Worm (Caenorhabditis elegans): ENCODE data around the gene Y5H2A.4.

Gene Y5H2A.4

ce11 chrV:2238012-2238411 is 36.1 kb downstream of the Y5H2A.4 start:
- TF ChIP-seq aly-1 (tag; optimal IDR thresholded peaks at IDR 0.05) (no peak), ceh-13 (GFP tag; optimal IDR thresholded peaks at IDR 0.05) (no peak), tra-4 (tag; optimal IDR thresholded peaks at IDR 0.05) (no peak), tbx-37 (GFP tag; conservative IDR thresholded peaks at IDR 0.05) (no peak), B0310.2 (tag; optimal IDR thresholded peaks at IDR 0.05) (no peak), hnd-1 (tag; optimal IDR thresholded peaks at IDR 0.05) (no peak), hmbx-1 (tag; optimal IDR thresholded peaks at IDR 0.05) (no peak), pes-1 (GFP tag; IDR thresholded peaks at IDR 0.05) (no peak), ama-1 (optimal IDR thresholded peaks at IDR 0.05) (no peak), flt-1 (GFP tag; IDR thresholded peaks at IDR 0.05) (no peak), ets-7 (tag; optimal IDR thresholded peaks at IDR 0.05) (no peak), sea-1 (GFP tag; conservative IDR thresholded peaks at IDR 0.05) (no peak), hmg-4 (GFP tag; optimal IDR thresholded peaks at IDR 0.05) (no peak), F13C5.2 (tag; optimal IDR thresholded peaks at IDR 0.05) (no peak), tbx-11 (GFP tag; IDR thresholded peaks at IDR 0.05) (no peak), scrt-1 (GFP tag; IDR thresholded peaks at IDR 0.05) (no peak), ceh-36 (tag; optimal IDR thresholded peaks at IDR 0.05) (no peak)

- TF ChIP-seq hnd-1 (tag; optimal IDR thresholded peaks at IDR 0.05) (no peak), ceh-13 (GFP tag; optimal IDR thresholded peaks at IDR 0.05) (no peak), flt-1 (GFP tag; IDR thresholded peaks at IDR 0.05) (no peak), B0310.2 (tag; optimal IDR thresholded peaks at IDR 0.05) (no peak), scrt-1 (GFP tag; IDR thresholded peaks at IDR 0.05) (no peak), aly-1 (tag; optimal IDR thresholded peaks at IDR 0.05) (no peak), tbx-11 (GFP tag; IDR thresholded peaks at IDR 0.05) (no peak), hmg-4 (GFP tag; optimal IDR thresholded peaks at IDR 0.05) (no peak), F13C5.2 (tag; optimal IDR thresholded peaks at IDR 0.05) (no peak), ets-7 (tag; optimal IDR thresholded peaks at IDR 0.05) (no peak), ceh-36 (tag; optimal IDR thresholded peaks at IDR 0.05) (no peak), sea-1 (GFP tag; conservative IDR thresholded peaks at IDR 0.05) (no peak), hmbx-1 (tag; optimal IDR thresholded peaks at IDR 0.05) (no peak), pes-1 (GFP tag; IDR thresholded peaks at IDR 0.05) (no peak), tbx-37 (GFP tag; conservative IDR thresholded peaks at IDR 0.05) (no peak), ama-1 (optimal IDR thresholded peaks at IDR 0.05) (no peak), tra-4 (tag; optimal IDR thresholded peaks at IDR 0.05) (no peak)
Observed at ce11 chrV:2235848-2236247, 38.3 kb downstream of the Y5H2A.4 start, which contains the start of gene cyp-33C4. Gene cyp-33C4, plus strand, starts transcription at chrV:2236140.

- no peak for TF ChIP-seq hnd-1 (tag; optimal IDR thresholded peaks at IDR 0.05)
Observed at ce11 chrV:2233177-2233576, 41.0 kb downstream of the Y5H2A.4 start, which contains the start of gene nhr-96. Gene nhr-96, plus strand, starts transcription at chrV:2233477.

ce11 chrV:2230912-2231311 is 43.2 kb downstream of the Y5H2A.4 start, which contains the start of gene nhr-134:
Gene nhr-134, plus strand, starts transcription at chrV:2231223.
- TF ChIP-seq ama-1 (optimal IDR thresholded peaks at IDR 0.05) (no peak), tbx-37 (GFP tag; conservative IDR thresholded peaks at IDR 0.05) (no peak), B0310.2 (tag; optimal IDR thresholded peaks at IDR 0.05) (no peak), flt-1 (GFP tag; IDR thresholded peaks at IDR 0.05) (no peak), pes-1 (GFP tag; IDR thresholded peaks at IDR 0.05) (no peak), hnd-1 (tag; optimal IDR thresholded peaks at IDR 0.05) (no peak), F13C5.2 (tag; optimal IDR thresholded peaks at IDR 0.05) (no peak), ceh-13 (GFP tag; optimal IDR thresholded peaks at IDR 0.05) (no peak), scrt-1 (GFP tag; IDR thresholded peaks at IDR 0.05) (no peak), hmbx-1 (tag; optimal IDR thresholded peaks at IDR 0.05) (no peak), ceh-36 (tag; optimal IDR thresholded peaks at IDR 0.05) (no peak), ets-7 (tag; optimal IDR thresholded peaks at IDR 0.05) (no peak), sea-1 (GFP tag; conservative IDR thresholded peaks at IDR 0.05) (no peak), aly-1 (tag; optimal IDR thresholded peaks at IDR 0.05) (no peak), tra-4 (tag; optimal IDR thresholded peaks at IDR 0.05) (no peak), tbx-11 (GFP tag; IDR thresholded peaks at IDR 0.05) (no peak), hmg-4 (GFP tag; optimal IDR thresholded peaks at IDR 0.05) (no peak)

ce11 chrV:2228781-2229180 is 45.4 kb downstream of the Y5H2A.4 start, which contains the start of gene nhr-126:
Gene nhr-126, plus strand, starts transcription at chrV:2229081.
- no peak for TF ChIP-seq tra-4 (tag; optimal IDR thresholded peaks at IDR 0.05)
- no peak for TF ChIP-seq ceh-36 (tag; optimal IDR thresholded peaks at IDR 0.05)
- TF ChIP-seq tbx-11 (GFP tag; IDR thresholded peaks at IDR 0.05), result no peak
- no peak for TF ChIP-seq F13C5.2 (tag; optimal IDR thresholded peaks at IDR 0.05)
- TF ChIP-seq ama-1 (optimal IDR thresholded peaks at IDR 0.05), result no peak
- no peak for TF ChIP-seq hnd-1 (tag; optimal IDR thresholded peaks at IDR 0.05)
- TF ChIP-seq hmg-4 (GFP tag; optimal IDR thresholded peaks at IDR 0.05), result no peak
- no peak for TF ChIP-seq ceh-13 (GFP tag; optimal IDR thresholded peaks at IDR 0.05)
- no peak for TF ChIP-seq hmbx-1 (tag; optimal IDR thresholded peaks at IDR 0.05)
- no peak for TF ChIP-seq pes-1 (GFP tag; IDR thresholded peaks at IDR 0.05)
- TF ChIP-seq aly-1 (tag; optimal IDR thresholded peaks at IDR 0.05), result no peak
- no peak for TF ChIP-seq tbx-37 (GFP tag; conservative IDR thresholded peaks at IDR 0.05)
- TF ChIP-seq flt-1 (GFP tag; IDR thresholded peaks at IDR 0.05), result no peak
- TF ChIP-seq B0310.2 (tag; optimal IDR thresholded peaks at IDR 0.05), result no peak

ce11 chrV:2226903-2227302 is 47.2 kb downstream of the Y5H2A.4 start, which contains the start of gene nhr-18:
Gene nhr-18, plus strand, starts transcription at chrV:2227203.
- TF ChIP-seq ceh-13 (GFP tag; optimal IDR thresholded peaks at IDR 0.05), result no peak
- TF ChIP-seq ama-1 (optimal IDR thresholded peaks at IDR 0.05), result no peak
- TF ChIP-seq sea-1 (GFP tag; conservative IDR thresholded peaks at IDR 0.05), result no peak
- TF ChIP-seq pes-1 (GFP tag; IDR thresholded peaks at IDR 0.05), result no peak
- TF ChIP-seq hmg-4 (GFP tag; optimal IDR thresholded peaks at IDR 0.05), result no peak
- no peak for TF ChIP-seq tbx-37 (GFP tag; conservative IDR thresholded peaks at IDR 0.05)

- no peak for TF ChIP-seq aly-1 (tag; optimal IDR thresholded peaks at IDR 0.05)
- no peak for TF ChIP-seq flt-1 (GFP tag; IDR thresholded peaks at IDR 0.05)
- no peak for TF ChIP-seq hmg-4 (GFP tag; optimal IDR thresholded peaks at IDR 0.05)
- no peak for TF ChIP-seq B0310.2 (tag; optimal IDR thresholded peaks at IDR 0.05)
- no peak for TF ChIP-seq ceh-13 (GFP tag; optimal IDR thresholded peaks at IDR 0.05)
- TF ChIP-seq tbx-37 (GFP tag; conservative IDR thresholded peaks at IDR 0.05), result no peak
- no peak for TF ChIP-seq hmbx-1 (tag; optimal IDR thresholded peaks at IDR 0.05)
- no peak for TF ChIP-seq tbx-11 (GFP tag; IDR thresholded peaks at IDR 0.05)
Observed at ce11 chrV:2225130-2225529, 49.0 kb downstream of the Y5H2A.4 start, which contains the start of gene nhr-103. Gene nhr-103, plus strand, starts transcription at chrV:2225430.

All from whole organism, early embryonic.